Worm (Caenorhabditis elegans): ENCODE measurements around the gene Y38H6C.21.

ce11 chrV:20574872-20575271 lies 19.8 kb upstream of the Y38H6C.21 start:
- TF ChIP-seq sox-2 (GFP tag; IDR thresholded peaks at IDR 0.05) (no peak), ztf-16 (tag; optimal IDR thresholded peaks at IDR 0.05) (no peak), ceh-45 (GFP tag; IDR thresholded peaks at IDR 0.05) (no peak), elt-2 (tag; optimal IDR thresholded peaks at IDR 0.05) (no peak), ceh-14 (tag; optimal IDR thresholded peaks at IDR 0.05) (no peak), ceh-31 (tag; optimal IDR thresholded peaks at IDR 0.05) (no peak), pha-4 (tag; optimal IDR thresholded peaks at IDR 0.05) (no peak), pqm-1 (tag; optimal IDR thresholded peaks at IDR 0.05) (no peak), fkh-10 (GFP tag; optimal IDR thresholded peaks at IDR 0.05) (no peak), C08G9.2 (tag; optimal IDR thresholded peaks at IDR 0.05) (no peak), unc-3 (GFP tag; conservative IDR thresholded peaks at IDR 0.05) (no peak), unc-3 (tag; optimal IDR thresholded peaks at IDR 0.05) (no peak), nhr-232 (tag; optimal IDR thresholded peaks at IDR 0.05) (no peak)

All from whole organism, late embryonic.